Fruit fly (Drosophila melanogaster) S2 (cell line): ENCODE data around the gene CG6707.

Source experiments
- CG8478 ChIP-seq: fragments of >200 bp; optimal IDR thresholded peaks from 2 replicates; lab custom pipeline; 2018
- CTCF ChIP-seq, 2 experiments: fragments of >200 bp; optimal IDR thresholded peaks; 2 replicates each; lab custom pipeline; 2018

DNA sequence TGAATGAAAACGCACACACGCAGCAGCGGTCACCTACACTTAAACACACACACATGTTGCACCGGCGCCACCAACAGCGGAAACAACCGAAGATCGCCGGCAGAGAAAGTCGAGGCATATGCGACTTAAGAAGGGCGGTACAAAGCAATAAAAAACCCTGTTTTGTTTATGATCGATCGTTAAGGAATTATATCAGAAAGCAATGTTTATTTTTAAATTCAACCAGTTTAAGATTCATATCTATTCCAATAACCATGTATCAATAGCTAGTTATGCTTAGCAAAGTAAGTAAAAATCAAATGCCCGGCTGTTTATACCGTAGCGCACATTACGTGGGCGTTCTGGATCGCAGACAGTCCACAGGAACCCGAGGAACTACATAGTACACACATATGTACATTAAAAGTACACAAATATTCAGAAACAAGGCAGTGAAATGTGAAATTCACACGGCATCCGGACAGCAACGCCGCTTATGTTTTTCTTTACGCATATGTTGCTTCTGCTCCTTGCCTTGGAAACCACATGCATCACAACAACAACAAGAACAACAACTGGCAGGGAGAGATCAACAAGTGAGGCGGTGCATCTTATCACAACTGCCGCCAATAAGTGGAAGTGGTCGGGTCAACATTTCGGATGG lies 42.5 kb downstream of the CG6707 start:
- no peak for TF ChIP-seq CG8478 (lab: Kevin White, UChicago)
- no peak for TF ChIP-seq CTCF (optimal IDR thresholded peaks at IDR 0.05; lab: Kevin White, UChicago)
